Worm (Caenorhabditis elegans) whole organism, L4 larva: Measurements from ENCODE around the gene idpp-7.
A peak's percentile ranks its signal among the peaks of the same experiment; 100 is the strongest.

Experiments
- D1046.2 ChIP-seq: fragments of 200-800 bp; sonication (Bioruptor generic); IDR thresholded peaks from 2 replicates; pipeline ENCODE4 v1.3.6; 2022; ENCODE audit warnings: missing genetic modification characterization, missing compliant biosample characterization
- F10B5.3 ChIP-seq: sonication (generic microtip); optimal IDR thresholded peaks from 2 replicates; lab custom pipeline; 2016; ENCODE audit warnings: mild to moderate bottlenecking, missing genetic modification characterization, missing compliant biosample characterization
- F26F4.8 ChIP-seq: fragments of 200-800 bp; sonication (Bioruptor generic); conservative IDR thresholded peaks from 2 replicates; pipeline ENCODE4 v1.3.6; 2022; ENCODE audit warnings: missing genetic modification characterization, missing compliant biosample characterization
- F37D6.2 ChIP-seq: sonication (generic microtip); optimal IDR thresholded peaks from 2 replicates; lab custom pipeline; 2016; ENCODE audit warnings: mild to moderate bottlenecking, missing genetic modification characterization, missing compliant biosample characterization
- F44E2.7 ChIP-seq: fragments of 200-800 bp; sonication (Bioruptor generic); IDR thresholded peaks from 2 replicates; pipeline ENCODE4 v2.1.2; 2022; ENCODE audit warnings: missing genetic modification characterization, missing compliant biosample characterization
- R02D3.7 ChIP-seq: fragments of 150-350 bp; sonication (generic microtip); optimal IDR thresholded peaks from 3 replicates; lab custom pipeline; 2014; ENCODE audit warnings: missing biosample characterization, missing genetic modification characterization
- Y105C5A.15 ChIP-seq: fragments of 200-800 bp; sonication (Bioruptor generic); IDR thresholded peaks from 2 replicates; pipeline ENCODE4 v1.3.6; 2022; ENCODE audit warnings: missing genetic modification characterization, missing compliant biosample characterization
- Y48G9A.11 ChIP-seq: fragments of 200-800 bp; sonication (Bioruptor generic); IDR thresholded peaks from 2 replicates; pipeline ENCODE4 v1.3.6; 2022; ENCODE audit warnings: missing genetic modification reagents, missing genetic modification characterization, missing compliant biosample characterization
- aly-2 ChIP-seq: sonication (generic microtip); optimal IDR thresholded peaks from 2 replicates; lab custom pipeline; 2018; ENCODE audit warnings: missing biosample characterization, missing genetic modification characterization
- ceh-32 ChIP-seq: sonication (generic microtip); optimal IDR thresholded peaks from 2 replicates; lab custom pipeline; 2016; ENCODE audit warnings: mild to moderate bottlenecking, missing genetic modification characterization, missing compliant biosample characterization; ENCODE audit not compliant: poor library complexity
- ceh-62 ChIP-seq: sonication (generic microtip); optimal IDR thresholded peaks from 2 replicates; lab custom pipeline; 2017; ENCODE audit warnings: missing biosample characterization, missing genetic modification characterization
- dmd-8 ChIP-seq: fragments of 200-800 bp; sonication (Bioruptor generic); IDR thresholded peaks from 2 replicates; pipeline ENCODE4 v1.3.6; 2022; ENCODE audit warnings: missing genetic modification characterization, missing compliant biosample characterization
- egl-43 ChIP-seq: fragments of 200-800 bp; sonication (Bioruptor generic); IDR thresholded peaks from 2 replicates; pipeline ENCODE4 v1.3.6; 2022; ENCODE audit warnings: missing genetic modification reagents, missing genetic modification characterization, missing compliant biosample characterization
- fkh-10 ChIP-seq: fragments of 150-350 bp; optimal IDR thresholded peaks from 2 replicates; lab custom pipeline; 2014; ENCODE audit warnings: missing biosample characterization, missing genetic modification reagents, missing genetic modification characterization
- gei-8 ChIP-seq: fragments of 200-800 bp; sonication (Bioruptor generic); optimal IDR thresholded peaks from 2 replicates; lab custom pipeline; 2018; ENCODE audit warnings: mild to moderate bottlenecking, missing genetic modification characterization, missing compliant biosample characterization
- lim-7 ChIP-seq: fragments of 200-800 bp; sonication (Bioruptor generic); IDR thresholded peaks from 2 replicates; pipeline ENCODE4 v1.3.6; 2022; ENCODE audit warnings: missing genetic modification characterization, missing compliant biosample characterization
- lin-38 ChIP-seq: fragments of 200-800 bp; sonication (Bioruptor generic); IDR thresholded peaks from 2 replicates; pipeline ENCODE4 v1.3.6; 2022; ENCODE audit warnings: missing genetic modification reagents, missing genetic modification characterization, missing compliant biosample characterization
- madf-5 ChIP-seq, 2 experiments: fragments of 200-800 bp; sonication (Bioruptor generic); IDR thresholded peaks; 2 replicates each; pipeline ENCODE4 v1.3.6; 2022; ENCODE audit warnings: missing compliant biosample characterization in 2 of 2, missing genetic modification characterization in 2 of 2
- madf-9 ChIP-seq: fragments of 200-800 bp; sonication (Bioruptor generic); conservative IDR thresholded peaks from 2 replicates; pipeline ENCODE4 v1.3.6; 2022; ENCODE audit warnings: missing genetic modification reagents, missing genetic modification characterization, missing compliant biosample characterization
- mxl-2 ChIP-seq: fragments of 200-800 bp; sonication (Bioruptor generic); conservative IDR thresholded peaks from 2 replicates; pipeline ENCODE4 v1.3.6; 2022; ENCODE audit warnings: missing genetic modification reagents, missing genetic modification characterization, missing compliant biosample characterization
- mxl-3 ChIP-seq: fragments of 200-800 bp; sonication (Bioruptor generic); optimal IDR thresholded peaks from 2 replicates; lab custom pipeline; 2018; ENCODE audit warnings: mild to moderate bottlenecking, missing genetic modification characterization, missing compliant biosample characterization
- nhr-42 ChIP-seq: fragments of 200-800 bp; sonication (Bioruptor generic); IDR thresholded peaks from 2 replicates; pipeline ENCODE4 v1.3.6; 2022; ENCODE audit warnings: missing genetic modification characterization, missing compliant biosample characterization
- nhr-6 ChIP-seq: fragments of 150-350 bp; optimal IDR thresholded peaks from 2 replicates; lab custom pipeline; 2014; ENCODE audit warnings: missing biosample characterization, missing genetic modification characterization
- nhr-77 ChIP-seq: fragments of 150-350 bp; optimal IDR thresholded peaks from 2 replicates; lab custom pipeline; 2014; ENCODE audit warnings: missing biosample characterization, missing genetic modification characterization
- pha-4 ChIP-seq, 2 experiments: fragments of 150-350 bp in 1 of 2; fragments of 200-800 bp in 1 of 2; sonication (Bioruptor generic) in 1 of 2; IDR thresholded peaks in 1 of 2; optimal IDR thresholded peaks in 1 of 2; 2 replicates each; pipeline versions ENCODE4 v1.3.6 to Lab custom; 2014 to 2022; ENCODE audit warnings: missing genetic modification characterization in 2 of 2, missing genetic modification reagents in 2 of 2, missing biosample characterization in 1 of 2, missing compliant biosample characterization in 1 of 2
- pqm-1 ChIP-seq: sonication (generic microtip); optimal IDR thresholded peaks from 2 replicates; lab custom pipeline; 2017; ENCODE audit warnings: missing biosample characterization, missing genetic modification characterization
- rbr-2 ChIP-seq: sonication (generic microtip); optimal IDR thresholded peaks from 2 replicates; lab custom pipeline; 2016; ENCODE audit warnings: missing genotype, missing genetic modification characterization, missing compliant biosample characterization
- set-16 ChIP-seq: fragments of 200-800 bp; sonication (Bioruptor generic); IDR thresholded peaks from 2 replicates; pipeline ENCODE4 v1.3.6; 2022; ENCODE audit warnings: missing genetic modification reagents, missing genetic modification characterization, missing compliant biosample characterization
- snpc-1.2 ChIP-seq: fragments of 200-800 bp; sonication (Bioruptor generic); IDR thresholded peaks from 2 replicates; pipeline ENCODE4 v1.3.6; 2022; ENCODE audit warnings: missing genetic modification reagents, missing genetic modification characterization, missing compliant biosample characterization
- tra-1 ChIP-seq: fragments of 200-800 bp; sonication (Bioruptor generic); IDR thresholded peaks from 2 replicates; pipeline ENCODE4 v1.3.6; 2022; ENCODE audit warnings: missing genetic modification reagents, missing genetic modification characterization, missing compliant biosample characterization
- unc-62 ChIP-seq, 3 experiments: fragments of 150-350 bp in 1 of 3; sonication (generic microtip); optimal IDR thresholded peaks in 2 of 3; peaks in 1 of 3; 1 replicate in 1 of 3; 2 replicates in 2 of 3; lab custom pipeline; 2014 to 2017; ENCODE audit warnings: missing biosample characterization in 3 of 3, missing genetic modification characterization in 3 of 3, missing genetic modification reagents in 3 of 3, missing genotype in 1 of 3
- zag-1 ChIP-seq: fragments of 150-350 bp; optimal IDR thresholded peaks from 2 replicates; lab custom pipeline; 2014; ENCODE audit warnings: missing biosample characterization, missing genetic modification characterization
- zfp-2 ChIP-seq: sonication (generic microtip); optimal IDR thresholded peaks from 2 replicates; lab custom pipeline; 2016; ENCODE audit warnings: mild to moderate bottlenecking, missing genetic modification characterization, missing compliant biosample characterization

Gene idpp-7

ce11 chrIV:12730624-12731023, 10.9 kb downstream of the idpp-7 start:
- TF ChIP-seq Y48G9A.11 (GFP tag; lab: Robert Waterston, UW) (0 out of 2 replicates have a peak, but pooled peaks have one; percentile 30), F26F4.8 (0 out of 2 replicates have a peak, but pooled peaks have one; percentile 28), egl-43 (GFP tag; lab: Robert Waterston, UW) (0 out of 2 replicates have a peak, but pooled peaks have one; percentile 21), madf-5 (GFP tag; IDR thresholded peaks at IDR 0.05; lab: Robert Waterston, UW) (0 out of 4 replicates have a peak, but pooled peaks of 1 of the 2 experiments have one; percentile 14), lim-7 (peak; percentile 47; the same call in 1 of the 2 replicates)

ce11 chrIV:12731503-12731902, 11.7 kb downstream of the idpp-7 start:
- peak in 1 of 2 experiments; percentile 55; a peak in 1 of 4 replicates for TF ChIP-seq madf-5 (GFP tag; IDR thresholded peaks at IDR 0.05; lab: Robert Waterston, UW)
- TF ChIP-seq F44E2.7 (GFP tag; lab: Robert Waterston, UW): peak; percentile 13; the same call in 1 of the 2 replicates
- TF ChIP-seq dmd-8: 0 out of 2 replicates have a peak, but pooled peaks have one; percentile 57
- peak; percentile 21; the same call in 1 of the 2 replicates for TF ChIP-seq tra-1
- TF ChIP-seq, all 104 proteins: peak for 4; not testable (repeated sequence) for 100

ce11 chrIV:12741438-12741837, 21.7 kb downstream of the idpp-7 start, which contains the start of gene T23F6.5:
Gene T23F6.5 (minus strand): TSS chrIV:12741538.
- TF ChIP-seq ceh-62 (no peak), D1046.2 (GFP tag; lab: Robert Waterston, UW) (no peak), lin-38 (no peak), unc-62 (GFP tag; optimal IDR thresholded peaks at IDR 0.05 in 1 of 2; lab: Kevin White, UChicago) (peak in 1 of 2 experiments; percentile 24), unc-62 (tag; optimal IDR thresholded peaks at IDR 0.05; lab: Kevin White, UChicago) (no peak), fkh-10 (GFP tag; lab: Kevin White, UChicago) (no peak), F10B5.3 (no peak)

ce11 chrIV:12743680-12744079, 23.9 kb downstream of the idpp-7 start:
- TF ChIP-seq nhr-42 (GFP tag; lab: Robert Waterston, UW): 0 out of 2 replicates have a peak, but pooled peaks have one; percentile 33
- TF ChIP-seq rbr-2 (tag; lab: Kevin White, UChicago): no peak
- peak; percentile 90 for TF ChIP-seq set-16 (GFP tag; lab: Robert Waterston, UW)
- TF ChIP-seq gei-8 (GFP tag; lab: Kevin White, UChicago): no peak
- 0 out of 2 replicates have a peak, but pooled peaks have one; percentile 38 for TF ChIP-seq egl-43 (GFP tag; lab: Robert Waterston, UW)
- 0 out of 2 replicates have a peak, but pooled peaks have one; percentile 11 for TF ChIP-seq madf-9

ce11 chrIV:12744713-12745112, 24.9 kb downstream of the idpp-7 start, which contains the start of gene C36H8.1:
Gene C36H8.1 (minus strand): TSS chrIV:12744813.
- no peak for TF ChIP-seq Y105C5A.15 (GFP tag; lab: Robert Waterston, UW)
- TF ChIP-seq fkh-10 (GFP tag; lab: Kevin White, UChicago): no peak
- TF ChIP-seq mxl-3 (GFP tag; lab: Kevin White, UChicago): no peak
- no peak for TF ChIP-seq snpc-1.2 (GFP tag; lab: Robert Waterston, UW)
- TF ChIP-seq aly-2 (tag; lab: Kevin White, UChicago): no peak
- TF ChIP-seq pqm-1 (tag; lab: Kevin White, UChicago): no peak
- TF ChIP-seq F37D6.2 (tag; lab: Kevin White, UChicago): no peak
- no peak for TF ChIP-seq zag-1 (tag; lab: Kevin White, UChicago)
- no peak for TF ChIP-seq nhr-6 (tag; lab: Kevin White, UChicago)
- no peak for TF ChIP-seq ceh-32
- TF ChIP-seq R02D3.7 (tag; lab: Kevin White, UChicago): no peak
- no peak for TF ChIP-seq lin-38
- TF ChIP-seq pha-4 (GFP tag; IDR thresholded peaks at IDR 0.05; lab: Robert Waterston, UW): no peak
- no peak for TF ChIP-seq pha-4 (tag; optimal IDR thresholded peaks at IDR 0.05; lab: Kevin White, UChicago)
- no peak for TF ChIP-seq nhr-77 (tag; lab: Kevin White, UChicago)
- no peak for TF ChIP-seq zfp-2 (tag; lab: Kevin White, UChicago)
- no peak for TF ChIP-seq mxl-2 (GFP tag; lab: Robert Waterston, UW)
